Worm (Caenorhabditis elegans) whole organism, young adult: ENCODE results near the gene ser-2.

Source experiments
- B0261.1 ChIP-seq: sonication (generic microtip); optimal IDR thresholded peaks from 2 replicates; lab custom pipeline; 2016; ENCODE audit warnings: mild to moderate bottlenecking, missing genetic modification characterization, moderate library complexity, missing compliant biosample characterization
- D2030.7 ChIP-seq: fragments of 200-800 bp; sonication (Bioruptor generic); IDR thresholded peaks from 2 replicates; pipeline ENCODE4 v1.3.6; 2022; ENCODE audit warnings: missing genetic modification reagents, missing genetic modification characterization, missing compliant biosample characterization
- F22D6.2 ChIP-seq: sonication (generic microtip); optimal IDR thresholded peaks from 2 replicates; lab custom pipeline; 2016; ENCODE audit warnings: mild to moderate bottlenecking, missing genetic modification characterization, missing compliant biosample characterization
- F52B5.7 ChIP-seq: sonication (generic microtip); optimal IDR thresholded peaks from 2 replicates; lab custom pipeline; 2016; ENCODE audit warnings: mild to moderate bottlenecking, missing genetic modification characterization, missing compliant biosample characterization
- F55B11.4 ChIP-seq: sonication (generic microtip); optimal IDR thresholded peaks from 2 replicates; lab custom pipeline; 2016; ENCODE audit warnings: missing compliant biosample characterization, missing genetic modification characterization, borderline replicate concordance; ENCODE audit not compliant: insufficient read depth
- K11D2.4 ChIP-seq: fragments of 200-800 bp; sonication (Bioruptor generic); IDR thresholded peaks from 2 replicates; pipeline ENCODE4 v1.3.6; 2022; ENCODE audit warnings: missing genetic modification reagents, missing genetic modification characterization, missing compliant biosample characterization
- ZK185.1 ChIP-seq: sonication (generic microtip); optimal IDR thresholded peaks from 2 replicates; lab custom pipeline; 2016; ENCODE audit warnings: mild to moderate bottlenecking, missing genetic modification characterization, missing compliant biosample characterization; ENCODE audit not compliant: poor library complexity, severe bottlenecking
- akir-1 ChIP-seq: fragments of 200-800 bp; sonication (Bioruptor generic); optimal IDR thresholded peaks from 2 replicates; lab custom pipeline; 2018; ENCODE audit warnings: mild to moderate bottlenecking, missing genetic modification characterization, moderate library complexity, missing compliant biosample characterization
- athp-1 ChIP-seq: sonication (generic microtip); optimal IDR thresholded peaks from 2 replicates; lab custom pipeline; 2017; ENCODE audit warnings: mild to moderate bottlenecking, missing genetic modification characterization, missing compliant biosample characterization
- attf-3 ChIP-seq: fragments of 200-800 bp; sonication (Bioruptor generic); conservative IDR thresholded peaks from 2 replicates; pipeline ENCODE4 v1.3.6; 2022; ENCODE audit warnings: missing genetic modification reagents, missing genetic modification characterization, missing compliant biosample characterization
- ccch-3 ChIP-seq: fragments of 200-800 bp; sonication (Bioruptor generic); optimal IDR thresholded peaks from 2 replicates; lab custom pipeline; 2018; ENCODE audit warnings: mild to moderate bottlenecking, missing genetic modification characterization, missing compliant biosample characterization
- ceh-100 ChIP-seq: fragments of 200-800 bp; sonication (Bioruptor generic); IDR thresholded peaks from 2 replicates; pipeline ENCODE4 v1.3.6; 2022; ENCODE audit warnings: missing genetic modification reagents, missing genetic modification characterization, missing compliant biosample characterization
- ceh-27 ChIP-seq: fragments of 200-800 bp; sonication (Bioruptor generic); optimal IDR thresholded peaks from 2 replicates; lab custom pipeline; 2018; ENCODE audit warnings: mild to moderate bottlenecking, missing genetic modification characterization, moderate library complexity, missing compliant biosample characterization
- ceh-40 ChIP-seq: fragments of 200-800 bp; sonication (Bioruptor generic); IDR thresholded peaks from 2 replicates; pipeline ENCODE4 v1.3.6; 2022; ENCODE audit warnings: missing genetic modification characterization, missing compliant biosample characterization
- dox-1 ChIP-seq: fragments of 200-800 bp; sonication (Bioruptor generic); IDR thresholded peaks from 2 replicates; pipeline ENCODE4 v1.3.6; 2022; ENCODE audit warnings: missing genetic modification reagents, missing genetic modification characterization, missing compliant biosample characterization
- hmg-1.2 ChIP-seq: fragments of 200-800 bp; sonication (Bioruptor generic); IDR thresholded peaks from 2 replicates; pipeline ENCODE4 v1.3.6; 2022; ENCODE audit warnings: missing genetic modification reagents, missing genetic modification characterization, missing compliant biosample characterization
- hsf-1 ChIP-seq: fragments of 200-800 bp; sonication (Bioruptor generic); IDR thresholded peaks from 2 replicates; pipeline ENCODE4 v1.3.6; 2022; ENCODE audit warnings: missing genetic modification reagents, missing genetic modification characterization, missing compliant biosample characterization
- lin-54 ChIP-seq: fragments of 200-800 bp; sonication (Bioruptor generic); optimal IDR thresholded peaks from 2 replicates; lab custom pipeline; 2018; ENCODE audit warnings: mild to moderate bottlenecking, missing genetic modification characterization, missing compliant biosample characterization
- madf-10 ChIP-seq: sonication (generic microtip); optimal IDR thresholded peaks from 2 replicates; lab custom pipeline; 2016; ENCODE audit warnings: mild to moderate bottlenecking, missing genetic modification characterization, missing compliant biosample characterization
- nfya-2 ChIP-seq: fragments of 200-800 bp; sonication (Bioruptor generic); IDR thresholded peaks from 2 replicates; pipeline ENCODE4 v1.3.6; 2022; ENCODE audit warnings: missing genetic modification reagents, missing genetic modification characterization, missing compliant biosample characterization
- nhr-80 ChIP-seq: sonication (generic microtip); optimal IDR thresholded peaks from 2 replicates; lab custom pipeline; 2016; ENCODE audit warnings: missing genetic modification characterization, missing compliant biosample characterization
- snpc-3.4 ChIP-seq: sonication (generic microtip); optimal IDR thresholded peaks from 2 replicates; lab custom pipeline; 2017; ENCODE audit warnings: missing genetic modification characterization, mild to moderate bottlenecking, missing compliant biosample characterization, antibody characterized with exemption, moderate library complexity, missing genotype, missing genetic modification reagents
- tbp1 ChIP-seq: fragments of 200-800 bp; sonication (Bioruptor generic); optimal IDR thresholded peaks from 2 replicates; lab custom pipeline; 2018; ENCODE audit warnings: mild to moderate bottlenecking, missing genetic modification characterization, missing compliant biosample characterization
- unc-130 ChIP-seq: sonication (generic microtip); optimal IDR thresholded peaks from 2 replicates; lab custom pipeline; 2016; ENCODE audit warnings: missing genetic modification reagents, missing genetic modification characterization, missing compliant biosample characterization
- xnd-1 ChIP-seq: sonication (generic microtip); optimal IDR thresholded peaks from 2 replicates; lab custom pipeline; 2016; ENCODE audit warnings: missing genotype, missing genetic modification reagents, missing genetic modification characterization, missing compliant biosample characterization
- zfh-2 ChIP-seq: fragments of 200-800 bp; sonication (Bioruptor generic); conservative IDR thresholded peaks from 2 replicates; pipeline ENCODE4 v1.3.6; 2022; ENCODE audit warnings: missing genetic modification reagents, missing genetic modification characterization, missing compliant biosample characterization

The ser-2 gene

ce11 chrX:15241169-15241568, 61.6 kb downstream of the ser-2 start (continued):
- TF ChIP-seq zfh-2 (GFP tag; lab: Robert Waterston, UW) (no peak), dox-1 (GFP tag; lab: Robert Waterston, UW) (peak; percentile 61), unc-130 (GFP tag; lab: Kevin White, UChicago) (no peak), D2030.7 (GFP tag; lab: Robert Waterston, UW) (peak; percentile 34; the same call in 1 of the 2 replicates), F52B5.7 (tag; lab: Kevin White, UChicago) (peak; percentile 14), tbp1 (GFP tag; lab: Kevin White, UChicago) (peak; percentile 86), akir-1 (no peak), nfya-2 (GFP tag; lab: Robert Waterston, UW) (no peak), hsf-1 (GFP tag; lab: Robert Waterston, UW) (no peak), snpc-3.4 (tag; lab: Kevin White, UChicago) (no peak), athp-1 (tag; lab: Kevin White, UChicago) (no peak), B0261.1 (peak; percentile 66), hmg-1.2 (GFP tag; lab: Robert Waterston, UW) (peak; percentile 47), ceh-27 (no peak), F22D6.2 (tag; lab: Kevin White, UChicago) (no peak), lin-54 (GFP tag; lab: Kevin White, UChicago) (peak; percentile 39), nhr-80 (tag; lab: Kevin White, UChicago) (no peak), ceh-100 (GFP tag; lab: Robert Waterston, UW) (no peak), attf-3 (no peak), ZK185.1 (tag; lab: Kevin White, UChicago) (peak; percentile 25), ccch-3 (GFP tag; lab: Kevin White, UChicago) (no peak), madf-10 (tag; lab: Kevin White, UChicago) (no peak), ceh-40 (GFP tag; lab: Robert Waterston, UW) (0 out of 2 replicates have a peak, but pooled peaks have one; percentile 53), K11D2.4 (GFP tag; lab: Robert Waterston, UW) (no peak), F55B11.4 (tag; lab: Kevin White, UChicago) (no peak), xnd-1 (tag; lab: Kevin White, UChicago) (no peak)
